Worm (Caenorhabditis elegans): Measurements from ENCODE around the gene acbp-5.

The acbp-5 gene

ce11 chrIII:13615530-13615929 lies 26.0 kb downstream of the acbp-5 start:
- TF ChIP-seq mab-5 (tag; optimal IDR thresholded peaks at IDR 0.05) (no peak), lin-13 (tag; optimal IDR thresholded peaks at IDR 0.05) (no peak), nhr-12 (tag; optimal IDR thresholded peaks at IDR 0.05) (no peak), unc-39 (tag; optimal IDR thresholded peaks at IDR 0.05) (no peak), snpc-4 (tag; optimal IDR thresholded peaks at IDR 0.05) (no peak), nhr-2 (tag; optimal IDR thresholded peaks at IDR 0.05) (no peak), elt-1 (tag; optimal IDR thresholded peaks at IDR 0.05; ENCODE audit: borderline replicate concordance, insufficient read depth) (no peak), ham-2 (GFP tag; optimal IDR thresholded peaks at IDR 0.05) (no peak), lin-32 (GFP tag; optimal IDR thresholded peaks at IDR 0.05) (no peak), M03D4.4 (tag; optimal IDR thresholded peaks at IDR 0.05) (no peak), cnd-1 (tag; optimal IDR thresholded peaks at IDR 0.05) (no peak), ceh-39 (tag; optimal IDR thresholded peaks at IDR 0.05) (no peak)

ce11 chrIII:13614751-13615150 lies 26.7 kb downstream of the acbp-5 start:
- TF ChIP-seq nhr-237 (tag; optimal IDR thresholded peaks at IDR 0.05) (no peak), mls-2 (tag; optimal IDR thresholded peaks at IDR 0.05) (no peak), sem-2 (GFP tag; optimal IDR thresholded peaks at IDR 0.05) (no peak), elt-3 (tag; optimal IDR thresholded peaks at IDR 0.05) (no peak), snpc-4 (tag; optimal IDR thresholded peaks at IDR 0.05) (no peak), ces-1 (GFP tag; optimal IDR thresholded peaks at IDR 0.05) (no peak), M03D4.4 (tag; optimal IDR thresholded peaks at IDR 0.05) (no peak), ztf-11 (tag; optimal IDR thresholded peaks at IDR 0.05) (no peak), lin-13 (tag; optimal IDR thresholded peaks at IDR 0.05) (no peak), blmp-1 (tag; optimal IDR thresholded peaks at IDR 0.05) (no peak), lsy-2 (tag; optimal IDR thresholded peaks at IDR 0.05) (no peak), nhr-28 (tag; optimal IDR thresholded peaks at IDR 0.05) (no peak), unc-39 (tag; optimal IDR thresholded peaks at IDR 0.05) (no peak), nhr-12 (tag; optimal IDR thresholded peaks at IDR 0.05) (no peak)

ce11 chrIII:13614206-13614605 lies 27.3 kb downstream of the acbp-5 start:
- TF ChIP-seq drap-1 (GFP tag; optimal IDR thresholded peaks at IDR 0.05) (no peak), lin-13 (tag; optimal IDR thresholded peaks at IDR 0.05) (no peak), unc-62 (GFP tag; optimal IDR thresholded peaks at IDR 0.05) (no peak), nhr-12 (tag; optimal IDR thresholded peaks at IDR 0.05) (no peak), elt-1 (tag; optimal IDR thresholded peaks at IDR 0.05; ENCODE audit: borderline replicate concordance, insufficient read depth) (no peak), ham-2 (GFP tag; optimal IDR thresholded peaks at IDR 0.05) (no peak), ces-1 (GFP tag; optimal IDR thresholded peaks at IDR 0.05) (no peak), sptf-1 (tag; optimal IDR thresholded peaks at IDR 0.05) (no peak), tbx-8 (GFP tag; optimal IDR thresholded peaks at IDR 0.05) (no peak), M03D4.4 (tag; optimal IDR thresholded peaks at IDR 0.05) (no peak), mep-1 (tag; optimal IDR thresholded peaks at IDR 0.05) (no peak), ztf-11 (tag; optimal IDR thresholded peaks at IDR 0.05) (no peak)

- TF ChIP-seq nhr-237 (tag; optimal IDR thresholded peaks at IDR 0.05) (no peak), blmp-1 (tag; optimal IDR thresholded peaks at IDR 0.05) (no peak), nhr-12 (tag; optimal IDR thresholded peaks at IDR 0.05) (no peak), mab-5 (tag; optimal IDR thresholded peaks at IDR 0.05) (no peak), ces-1 (GFP tag; optimal IDR thresholded peaks at IDR 0.05) (no peak), ceh-83 (GFP tag; optimal IDR thresholded peaks at IDR 0.05) (no peak), lin-13 (tag; optimal IDR thresholded peaks at IDR 0.05) (no peak), unc-62 (GFP tag; optimal IDR thresholded peaks at IDR 0.05) (no peak), sem-2 (GFP tag; optimal IDR thresholded peaks at IDR 0.05) (no peak), M03D4.4 (tag; optimal IDR thresholded peaks at IDR 0.05) (no peak), hlh-1 (tag; optimal IDR thresholded peaks at IDR 0.05) (no peak), ceh-43 (GFP tag; optimal IDR thresholded peaks at IDR 0.05) (no peak), sptf-1 (tag; optimal IDR thresholded peaks at IDR 0.05) (no peak), drap-1 (GFP tag; optimal IDR thresholded peaks at IDR 0.05) (no peak), lin-32 (GFP tag; optimal IDR thresholded peaks at IDR 0.05) (no peak), elt-3 (tag; optimal IDR thresholded peaks at IDR 0.05) (no peak)
Observed at ce11 chrIII:13607833-13608232, 33.7 kb downstream of the acbp-5 start, which contains the start of gene shpk-1. Gene shpk-1, plus strand, starts transcription at chrIII:13608020.

ce11 chrIII:13606865-13607264 lies 34.6 kb downstream of the acbp-5 start:
- TF ChIP-seq lin-13 (tag; optimal IDR thresholded peaks at IDR 0.05) (no peak), mab-5 (tag; optimal IDR thresholded peaks at IDR 0.05) (no peak), ham-2 (GFP tag; optimal IDR thresholded peaks at IDR 0.05) (no peak), blmp-1 (tag; optimal IDR thresholded peaks at IDR 0.05) (no peak), ces-1 (GFP tag; optimal IDR thresholded peaks at IDR 0.05) (no peak), unc-120 (tag; optimal IDR thresholded peaks at IDR 0.05; ENCODE audit: poor library complexity, severe bottlenecking) (no peak), elt-3 (tag; optimal IDR thresholded peaks at IDR 0.05) (no peak), drap-1 (GFP tag; optimal IDR thresholded peaks at IDR 0.05) (no peak), sptf-1 (tag; optimal IDR thresholded peaks at IDR 0.05) (no peak), nhr-2 (tag; optimal IDR thresholded peaks at IDR 0.05) (no peak), zip-8 (tag; optimal IDR thresholded peaks at IDR 0.05) (no peak), unc-39 (tag; optimal IDR thresholded peaks at IDR 0.05) (no peak), nhr-237 (tag; optimal IDR thresholded peaks at IDR 0.05) (no peak), flh-1 (GFP tag; optimal IDR thresholded peaks at IDR 0.05) (no peak), ceh-83 (GFP tag; optimal IDR thresholded peaks at IDR 0.05) (no peak), snpc-4 (tag; optimal IDR thresholded peaks at IDR 0.05) (no peak), bed-3 (GFP tag; optimal IDR thresholded peaks at IDR 0.05) (no peak), nhr-28 (tag; optimal IDR thresholded peaks at IDR 0.05) (no peak)

Data from whole organism, mixed stage, embryonic.